Fruit fly (Drosophila melanogaster): ENCODE data around the gene Sr-CI.

Sr-CI gene

dm6 chr2L:4121402-4121801, at the start of gene Sr-CI:
Sr-CI (plus strand) TSS chr2L:4121702.
- TF ChIP-seq CTCF (optimal IDR thresholded peaks at IDR 0.05), result no peak

- TF ChIP-seq CTCF (optimal IDR thresholded peaks at IDR 0.05) (no peak), CG8478 (optimal IDR thresholded peaks at IDR 0.05) (no peak)
Observed at dm6 chr2L:4075783-4076182, 45.7 kb upstream of the Sr-CI start.

- TF ChIP-seq CG8478 (optimal IDR thresholded peaks at IDR 0.05) (no peak), CTCF (optimal IDR thresholded peaks at IDR 0.05) (no peak)
Observed at dm6 chr2L:4080768-4081167, 40.7 kb upstream of the Sr-CI start.

dm6 chr2L:4084166-4084565, 37.3 kb upstream of the Sr-CI start:
- TF ChIP-seq CTCF (optimal IDR thresholded peaks at IDR 0.05) (no peak), CG8478 (optimal IDR thresholded peaks at IDR 0.05) (no peak)

dm6 chr2L:4089613-4090012, 31.9 kb upstream of the Sr-CI start:
- TF ChIP-seq CTCF (optimal IDR thresholded peaks at IDR 0.05) (no peak), CG8478 (optimal IDR thresholded peaks at IDR 0.05) (no peak)

dm6 chr2L:4091720-4092119, 29.8 kb upstream of the Sr-CI start:
- TF ChIP-seq CG8478 (optimal IDR thresholded peaks at IDR 0.05) (no peak), CTCF (optimal IDR thresholded peaks at IDR 0.05) (no peak)

- TF ChIP-seq CTCF (optimal IDR thresholded peaks at IDR 0.05) (no peak), CG8478 (optimal IDR thresholded peaks at IDR 0.05) (no peak)
Observed at dm6 chr2L:4093728-4094324, 27.7 kb upstream of the Sr-CI start.

dm6 chr2L:4096552-4096951, 24.9 kb upstream of the Sr-CI start:
- TF ChIP-seq CTCF (optimal IDR thresholded peaks at IDR 0.05) (no peak), CG8478 (optimal IDR thresholded peaks at IDR 0.05) (no peak)

- TF ChIP-seq CG8478 (optimal IDR thresholded peaks at IDR 0.05), result no peak
- no peak for TF ChIP-seq CTCF (optimal IDR thresholded peaks at IDR 0.05)
Observed at dm6 chr2L:4110132-4110531, 11.4 kb upstream of the Sr-CI start.

dm6 chr2L:4116656-4117055, 4.8 kb upstream of the Sr-CI start:
- TF ChIP-seq CG8478 (optimal IDR thresholded peaks at IDR 0.05) (no peak), CTCF (optimal IDR thresholded peaks at IDR 0.05) (no peak)

dm6 chr2L:4118983-4119670, 2.4 kb upstream of the Sr-CI start:
- TF ChIP-seq CG8478 (optimal IDR thresholded peaks at IDR 0.05), result no peak
- TF ChIP-seq CTCF (optimal IDR thresholded peaks at IDR 0.05), result no peak

dm6 chr2L:4120043-4120442, 1.5 kb upstream of the Sr-CI start, which contains the start of gene Sr-CIII:
Sr-CIII (plus strand) TSS chr2L:4120343.
- no peak for TF ChIP-seq CG8478 (optimal IDR thresholded peaks at IDR 0.05)
- no peak for TF ChIP-seq CTCF (optimal IDR thresholded peaks at IDR 0.05)

dm6 chr2L:4123050-4123449, 1.5 kb downstream of the Sr-CI start:
- TF ChIP-seq CTCF (optimal IDR thresholded peaks at IDR 0.05) (no peak), CG8478 (optimal IDR thresholded peaks at IDR 0.05) (no peak)

dm6 chr2L:4124629-4125350, 3.3 kb downstream of the Sr-CI start:
- TF ChIP-seq CTCF (optimal IDR thresholded peaks at IDR 0.05), result no peak

- no peak for TF ChIP-seq CG8478 (optimal IDR thresholded peaks at IDR 0.05)
- no peak for TF ChIP-seq CTCF (optimal IDR thresholded peaks at IDR 0.05)
Observed at dm6 chr2L:4128859-4129258, 7.4 kb downstream of the Sr-CI start.

dm6 chr2L:4132303-4132702, 10.8 kb downstream of the Sr-CI start:
- TF ChIP-seq CG8478 (optimal IDR thresholded peaks at IDR 0.05) (no peak), CTCF (optimal IDR thresholded peaks at IDR 0.05) (no peak)
